Worm (Caenorhabditis elegans) whole organism, L3 larva: ENCODE data around the gene K02D3.2.

Source experiments
- R02D3.7 ChIP-seq: fragments of 150-350 bp; optimal IDR thresholded peaks from 2 replicates; lab custom pipeline; 2014; ENCODE audit warnings: missing biosample characterization, missing genetic modification characterization
- ZK546.5 ChIP-seq: sonication (generic microtip); optimal IDR thresholded peaks from 2 replicates; lab custom pipeline; 2017; ENCODE audit warnings: missing biosample characterization, missing genetic modification characterization
- aly-2 ChIP-seq: fragments of 150-350 bp; optimal IDR thresholded peaks from 2 replicates; lab custom pipeline; 2014; ENCODE audit warnings: missing biosample characterization, missing genetic modification characterization
- ama-1 ChIP-seq: fragments of 150-350 bp; optimal IDR thresholded peaks from 2 replicates; lab custom pipeline; 2018
- ceh-16 ChIP-seq: sonication (generic microtip); optimal IDR thresholded peaks from 2 replicates; lab custom pipeline; 2017; ENCODE audit warnings: missing biosample characterization, missing genetic modification characterization
- ceh-28 ChIP-seq: fragments of 150-350 bp; optimal IDR thresholded peaks from 2 replicates; lab custom pipeline; 2014; ENCODE audit warnings: missing biosample characterization, missing genetic modification reagents, missing genetic modification characterization
- ceh-82 ChIP-seq: fragments of 150-350 bp; optimal IDR thresholded peaks from 2 replicates; lab custom pipeline; 2014; ENCODE audit warnings: missing biosample characterization, missing genetic modification characterization
- ceh-9 ChIP-seq: sonication (generic microtip); optimal IDR thresholded peaks from 2 replicates; lab custom pipeline; 2018; ENCODE audit warnings: missing biosample characterization, missing genetic modification characterization
- daf-12 ChIP-seq: fragments of 150-350 bp; optimal IDR thresholded peaks from 2 replicates; lab custom pipeline; 2014; ENCODE audit warnings: missing biosample characterization, missing genetic modification reagents, missing genetic modification characterization
- egl-27 ChIP-seq: sonication (generic microtip); optimal IDR thresholded peaks from 4 replicates; lab custom pipeline; 2017; ENCODE audit warnings: missing biosample characterization, missing genetic modification reagents, missing genetic modification characterization
- egl-5 ChIP-seq: fragments of 150-350 bp; optimal IDR thresholded peaks from 2 replicates; lab custom pipeline; 2017; ENCODE audit warnings: missing biosample characterization, missing genetic modification reagents, missing genetic modification characterization, inconsistent platforms
- elt-1 ChIP-seq: fragments of 150-350 bp; optimal IDR thresholded peaks from 2 replicates; lab custom pipeline; 2014; ENCODE audit warnings: missing biosample characterization, missing genetic modification characterization
- elt-2 ChIP-seq: sonication (generic microtip); optimal IDR thresholded peaks from 2 replicates; lab custom pipeline; 2016; ENCODE audit warnings: missing genetic modification reagents, mild to moderate bottlenecking, missing genetic modification characterization, missing compliant biosample characterization
- elt-3 ChIP-seq, 3 experiments: fragments of 150-350 bp in 1 of 3; sonication (generic microtip) in 2 of 3; optimal IDR thresholded peaks; 2 replicates in 2 of 3; 4 replicates in 1 of 3; lab custom pipeline; 2014 to 2017; ENCODE audit warnings: missing biosample characterization in 3 of 3, missing genetic modification characterization in 3 of 3
- fkh-10 ChIP-seq: sonication (generic microtip); optimal IDR thresholded peaks from 2 replicates; lab custom pipeline; 2017; ENCODE audit warnings: missing biosample characterization, missing genetic modification reagents, missing genetic modification characterization
- fkh-2 ChIP-seq: fragments of 150-350 bp; optimal IDR thresholded peaks from 2 replicates; lab custom pipeline; 2014; ENCODE audit warnings: missing biosample characterization, missing genetic modification reagents, missing genetic modification characterization
- fos-1 ChIP-seq: fragments of 150-350 bp; optimal IDR thresholded peaks from 2 replicates; lab custom pipeline; 2014; ENCODE audit warnings: missing biosample characterization, missing genetic modification characterization
- hmg-11 ChIP-seq: sonication (generic microtip); optimal IDR thresholded peaks from 2 replicates; lab custom pipeline; 2016; ENCODE audit warnings: missing genetic modification characterization, missing compliant biosample characterization
- jun-1 ChIP-seq: fragments of 150-350 bp; optimal IDR thresholded peaks from 2 replicates; lab custom pipeline; 2014; ENCODE audit warnings: missing biosample characterization, missing genetic modification reagents, missing genetic modification characterization
- lin-15B ChIP-seq: fragments of 150-350 bp; optimal IDR thresholded peaks from 2 replicates; lab custom pipeline; 2014; ENCODE audit warnings: missing biosample characterization, missing genetic modification characterization
- lin-39 ChIP-seq: fragments of 150-350 bp; optimal IDR thresholded peaks from 2 replicates; lab custom pipeline; 2018; ENCODE audit warnings: missing biosample characterization, missing genetic modification reagents, missing genetic modification characterization
- lsy-12 ChIP-seq: sonication (generic microtip); optimal IDR thresholded peaks from 2 replicates; lab custom pipeline; 2016; ENCODE audit warnings: mild to moderate bottlenecking, missing genetic modification characterization, missing compliant biosample characterization
- mdl-1 ChIP-seq: fragments of 150-350 bp; optimal IDR thresholded peaks from 2 replicates; lab custom pipeline; 2014; ENCODE audit warnings: missing biosample characterization, missing genetic modification characterization
- mml-1 ChIP-seq: fragments of 150-350 bp; sonication (generic microtip); optimal IDR thresholded peaks from 3 replicates; lab custom pipeline; 2014; ENCODE audit warnings: missing biosample characterization, missing genetic modification characterization
- nfya-1 ChIP-seq: sonication (generic microtip); optimal IDR thresholded peaks from 2 replicates; lab custom pipeline; 2017; ENCODE audit warnings: missing genetic modification characterization, mild to moderate bottlenecking, missing compliant biosample characterization, antibody characterized with exemption, moderate library complexity; ENCODE audit not compliant: insufficient read depth
- nhr-11 ChIP-seq: fragments of 150-350 bp; optimal IDR thresholded peaks from 2 replicates; lab custom pipeline; 2014; ENCODE audit warnings: missing biosample characterization, missing genetic modification characterization
- nhr-12 ChIP-seq: fragments of 150-350 bp; optimal IDR thresholded peaks from 2 replicates; lab custom pipeline; 2014; ENCODE audit warnings: missing biosample characterization, missing genetic modification characterization
- nhr-23 ChIP-seq: fragments of 150-350 bp; optimal IDR thresholded peaks from 2 replicates; lab custom pipeline; 2014; ENCODE audit warnings: missing biosample characterization, missing genetic modification reagents, missing genetic modification characterization
- nhr-25 ChIP-seq: sonication (generic microtip); optimal IDR thresholded peaks from 2 replicates; lab custom pipeline; 2017; ENCODE audit warnings: missing biosample characterization, missing genetic modification characterization
- nhr-28 ChIP-seq: fragments of 150-350 bp; optimal IDR thresholded peaks from 2 replicates; lab custom pipeline; 2014; ENCODE audit warnings: missing biosample characterization, missing genetic modification characterization
- nhr-43 ChIP-seq: sonication (generic microtip); optimal IDR thresholded peaks from 2 replicates; lab custom pipeline; 2016; ENCODE audit warnings: mild to moderate bottlenecking, missing genetic modification characterization, missing compliant biosample characterization; ENCODE audit not compliant: poor library complexity, severe bottlenecking
- nhr-67 ChIP-seq: fragments of 150-350 bp; optimal IDR thresholded peaks from 2 replicates; lab custom pipeline; 2014; ENCODE audit warnings: missing biosample characterization, missing genetic modification characterization
- nhr-76 ChIP-seq: fragments of 150-350 bp; sonication (generic microtip); optimal IDR thresholded peaks from 5 replicates; lab custom pipeline; 2014; ENCODE audit warnings: missing biosample characterization, missing genetic modification characterization
- nhr-77 ChIP-seq: fragments of 150-350 bp; optimal IDR thresholded peaks from 2 replicates; lab custom pipeline; 2014; ENCODE audit warnings: missing biosample characterization, missing genetic modification characterization
- pha-4 ChIP-seq: fragments of 150-350 bp; optimal IDR thresholded peaks from 2 replicates; lab custom pipeline; 2014; ENCODE audit warnings: missing biosample characterization, missing genetic modification reagents, missing genetic modification characterization
- pqm-1 ChIP-seq: fragments of 150-350 bp; optimal IDR thresholded peaks from 2 replicates; lab custom pipeline; 2017; ENCODE audit warnings: missing biosample characterization, missing genetic modification characterization, inconsistent platforms
- sea-2 ChIP-seq: fragments of 150-350 bp; sonication (generic microtip); optimal IDR thresholded peaks from 4 replicates; lab custom pipeline; 2014; ENCODE audit warnings: missing biosample characterization, missing genetic modification reagents, missing genetic modification characterization
- skn-1 ChIP-seq: fragments of 150-350 bp; optimal IDR thresholded peaks from 2 replicates; lab custom pipeline; 2014; ENCODE audit warnings: missing biosample characterization, missing genetic modification characterization
- snpc-4 ChIP-seq: fragments of 150-350 bp; optimal IDR thresholded peaks from 2 replicates; lab custom pipeline; 2014; ENCODE audit warnings: missing biosample characterization, missing genetic modification characterization
- tbx-2 ChIP-seq: sonication (generic microtip); optimal IDR thresholded peaks from 2 replicates; lab custom pipeline; 2016; ENCODE audit warnings: mild to moderate bottlenecking, missing genetic modification characterization, missing compliant biosample characterization
- unc-39 ChIP-seq: sonication (generic microtip); optimal IDR thresholded peaks from 4 replicates; lab custom pipeline; 2017; ENCODE audit warnings: missing biosample characterization, missing genetic modification characterization
- unc-62 ChIP-seq: fragments of 150-350 bp; sonication (generic microtip); optimal IDR thresholded peaks from 4 replicates; lab custom pipeline; 2014; ENCODE audit warnings: missing biosample characterization, missing genetic modification reagents, missing genetic modification characterization
- ztf-11 ChIP-seq: fragments of 150-350 bp; optimal IDR thresholded peaks from 2 replicates; lab custom pipeline; 2014; ENCODE audit warnings: missing biosample characterization, missing genetic modification characterization
- ztf-4 ChIP-seq: fragments of 150-350 bp; optimal IDR thresholded peaks from 2 replicates; lab custom pipeline; 2014; ENCODE audit warnings: missing biosample characterization, missing genetic modification characterization

Gene K02D3.2

DNA sequence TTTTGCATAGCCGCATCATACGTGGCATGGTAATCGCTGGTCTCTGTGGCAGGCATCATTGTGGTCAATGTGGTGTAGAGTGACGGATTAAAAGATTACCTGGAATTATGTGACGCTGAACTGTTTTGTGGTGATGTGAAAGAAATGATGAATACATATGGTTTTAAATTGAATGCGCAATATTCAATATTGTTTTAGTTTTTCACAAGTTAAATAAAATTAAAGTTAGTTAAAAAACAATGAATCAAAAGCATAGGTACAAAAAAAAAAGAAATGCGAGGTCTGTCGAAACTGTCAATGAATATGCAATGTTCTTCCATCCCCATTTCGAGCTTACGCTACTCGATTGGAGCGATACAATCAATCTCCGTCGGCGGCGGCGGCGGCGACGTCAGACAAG is at the start of gene K02D3.2:
TSS of gene K02D3.2 (minus strand) at position 101 of the 400 bp plus-strand sequence.
- no peak for TF ChIP-seq nhr-28
- no peak for TF ChIP-seq elt-1 (tag; lab: Kevin White, UChicago)
- TF ChIP-seq nhr-11 (tag; lab: Kevin White, UChicago) = no peak
- TF ChIP-seq nhr-77 (tag; lab: Kevin White, UChicago) = no peak
- TF ChIP-seq fkh-2 (tag; lab: Kevin White, UChicago) = no peak
- TF ChIP-seq ceh-28 = no peak
- no peak for TF ChIP-seq elt-2 (tag; lab: Kevin White, UChicago)
- TF ChIP-seq nhr-12 (tag; lab: Kevin White, UChicago) = no peak
- no peak for TF ChIP-seq lin-15B
- TF ChIP-seq daf-12 (tag; lab: Kevin White, UChicago) = no peak
- TF ChIP-seq nhr-76 (tag; lab: Kevin White, UChicago) = no peak

DNA sequence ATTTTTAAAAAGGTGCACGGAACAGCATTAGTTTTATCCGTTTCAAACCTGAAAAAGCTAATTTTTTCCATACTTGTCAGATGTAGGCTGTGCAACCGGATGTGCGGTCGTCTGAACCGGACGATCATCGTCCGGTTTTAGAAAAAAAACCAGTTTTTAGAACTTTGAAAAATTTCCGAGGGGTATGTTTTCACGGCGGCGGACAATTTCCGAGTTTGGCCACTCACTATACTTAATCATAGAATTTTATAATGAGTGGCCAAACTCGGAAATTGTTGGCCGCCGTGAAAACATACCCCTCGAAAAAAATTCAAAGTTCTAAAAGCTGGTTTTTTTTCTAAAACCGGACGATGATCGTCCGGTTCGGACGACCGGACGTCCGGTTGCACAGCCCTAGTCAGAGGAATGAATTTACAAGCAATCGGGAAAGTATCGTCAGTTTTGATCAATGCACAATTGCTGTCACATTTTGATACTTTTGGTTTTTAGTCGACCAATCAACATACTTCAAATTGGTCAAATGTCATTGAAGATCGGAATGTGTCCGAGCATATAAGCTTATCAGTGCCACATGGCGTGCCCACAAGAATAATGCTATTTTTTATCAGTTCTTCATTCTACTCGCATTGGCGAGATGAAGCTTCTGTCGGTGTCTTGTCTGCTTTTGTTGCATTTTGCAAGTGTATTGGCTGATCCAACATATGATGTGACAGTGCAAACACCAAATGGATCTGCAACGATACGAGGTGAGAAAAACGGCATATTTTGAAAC is 48.1 kb upstream of the K02D3.2 start, which contains the start of gene cest-13:
TSS of gene cest-13 (plus strand) at position 562 of the 772 bp plus-strand sequence.
- no peak for TF ChIP-seq ztf-4 (tag; lab: Kevin White, UChicago)
- no peak for TF ChIP-seq egl-5 (tag; lab: Kevin White, UChicago)
- peak; percentile 79 for TF ChIP-seq elt-2 (tag; lab: Kevin White, UChicago)
- TF ChIP-seq pqm-1 (tag; lab: Kevin White, UChicago) = peak; percentile 84
- TF ChIP-seq elt-1 (tag; lab: Kevin White, UChicago) = no peak
- TF ChIP-seq nhr-67 (tag; lab: Kevin White, UChicago) = no peak
- no peak for TF ChIP-seq pha-4 (tag; lab: Kevin White, UChicago)
- no peak for TF ChIP-seq nhr-23 (tag; lab: Kevin White, UChicago)
- TF ChIP-seq ceh-16 (tag; lab: Kevin White, UChicago) = no peak
- TF ChIP-seq nhr-11 (tag; lab: Kevin White, UChicago) = no peak
- TF ChIP-seq nhr-77 (tag; lab: Kevin White, UChicago) = no peak
- TF ChIP-seq lsy-12 (tag; lab: Kevin White, UChicago) = no peak

DNA sequence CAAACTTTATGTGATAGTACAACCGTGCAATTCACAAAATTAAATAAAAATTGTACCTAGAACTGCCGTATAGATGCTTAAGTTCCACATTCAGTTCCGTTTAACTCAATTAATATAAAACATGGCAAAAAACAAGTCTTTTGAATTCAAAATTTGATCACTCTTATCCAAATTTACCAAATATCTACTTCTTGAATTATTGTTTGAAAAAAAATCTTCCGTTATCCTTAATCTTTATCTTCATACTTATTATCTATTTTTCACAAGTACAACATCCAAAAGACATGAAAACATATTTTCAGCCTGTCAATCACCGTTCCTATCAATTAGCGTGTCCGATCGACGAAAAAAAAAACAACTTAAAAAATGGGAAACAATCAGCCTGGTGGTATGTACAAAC is 43.7 kb upstream of the K02D3.2 start, which contains the start of gene aakb-1:
TSS of gene aakb-1 (plus strand) at position 301 of the 400 bp plus-strand sequence.
- TF ChIP-seq fkh-10 (GFP tag; lab: Kevin White, UChicago) (no peak), pqm-1 (tag; lab: Kevin White, UChicago) (no peak), nhr-77 (tag; lab: Kevin White, UChicago) (no peak), aly-2 (no peak), unc-62 (GFP tag; lab: Kevin White, UChicago) (no peak), jun-1 (no peak), ceh-82 (no peak), fos-1 (tag; lab: Kevin White, UChicago) (no peak), nhr-25 (tag; lab: Kevin White, UChicago) (no peak)

DNA sequence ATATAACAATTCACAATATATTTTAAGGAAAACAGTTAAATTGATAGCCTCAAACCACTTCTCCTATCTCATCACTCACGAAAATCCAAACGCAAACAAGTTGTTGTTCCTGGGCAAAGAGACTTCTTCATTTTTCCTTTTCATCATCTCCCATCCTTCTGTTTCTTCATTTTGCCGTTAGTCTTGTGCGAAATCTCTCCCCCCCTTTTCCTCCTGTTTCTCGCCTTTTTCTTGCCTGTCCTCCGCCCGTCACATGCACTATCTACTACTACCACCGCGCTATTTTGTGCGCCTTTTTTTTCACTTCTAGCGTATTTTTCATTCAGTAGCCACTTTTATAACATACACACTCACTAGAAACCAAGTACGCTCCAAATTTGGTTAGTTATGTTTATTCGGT is 42.7 kb upstream of the K02D3.2 start:
- TF ChIP-seq mdl-1 (tag; lab: Kevin White, UChicago) (no peak), pha-4 (tag; lab: Kevin White, UChicago) (no peak), unc-39 (no peak), fkh-2 (tag; lab: Kevin White, UChicago) (no peak), elt-2 (tag; lab: Kevin White, UChicago) (no peak), ceh-16 (tag; lab: Kevin White, UChicago) (no peak), nhr-67 (tag; lab: Kevin White, UChicago) (no peak), R02D3.7 (tag; lab: Kevin White, UChicago) (no peak), lin-39 (tag; lab: Kevin White, UChicago) (no peak), elt-1 (tag; lab: Kevin White, UChicago) (no peak), jun-1 (no peak), ama-1 (lab: Kevin White, UChicago) (no peak), tbx-2 (tag; lab: Kevin White, UChicago) (no peak), ceh-82 (no peak), skn-1 (tag; lab: Kevin White, UChicago) (no peak), hmg-11 (tag; lab: Kevin White, UChicago) (peak; percentile 71), ZK546.5 (tag; lab: Kevin White, UChicago) (no peak), nhr-25 (tag; lab: Kevin White, UChicago) (peak; percentile 1), nhr-77 (tag; lab: Kevin White, UChicago) (no peak), nfya-1 (tag; lab: Kevin White, UChicago) (peak; percentile 37), ceh-9 (no peak), snpc-4 (tag; lab: Kevin White, UChicago) (no peak), nhr-11 (tag; lab: Kevin White, UChicago) (no peak), mml-1 (tag; lab: Kevin White, UChicago) (no peak), egl-27 (tag; lab: Kevin White, UChicago) (no peak), nhr-28 (no peak), elt-3 (tag; optimal IDR thresholded peaks at IDR 0.05; lab: Kevin White, UChicago) (no peak), nhr-23 (tag; lab: Kevin White, UChicago) (peak; percentile 46), lsy-12 (tag; lab: Kevin White, UChicago) (no peak), ztf-11 (no peak), nhr-43 (tag; lab: Kevin White, UChicago) (peak; percentile 17), sea-2 (no peak), nhr-76 (tag; lab: Kevin White, UChicago) (no peak)
